Fruit fly (Drosophila melanogaster) whole organism, embryonic: Measurements from ENCODE around the gene CG3337.

ENCODE experiments used
- Adf1 ChIP-seq: fragments of 200-800 bp; sonication (Bioruptor generic); IDR thresholded peaks from 2 replicates; pipeline ENCODE4 v1.3.6; 2022; ENCODE audit warnings: missing biosample characterization, missing genetic modification characterization
- CG10654 ChIP-seq: fragments of 200-800 bp; sonication (Bioruptor generic); optimal IDR thresholded peaks from 2 replicates; lab custom pipeline; 2016; ENCODE audit warnings: missing biosample characterization, missing genetic modification characterization
- CG11247 ChIP-seq: fragments of 200-800 bp; sonication (Bioruptor generic); IDR thresholded peaks from 2 replicates; pipeline ENCODE4 v1.3.6; 2022; ENCODE audit warnings: missing biosample characterization, missing genetic modification characterization
- CG12659 ChIP-seq: fragments of 200-800 bp; sonication (Bioruptor generic); optimal IDR thresholded peaks from 3 replicates; lab custom pipeline; 2017; ENCODE audit warnings: mild to moderate bottlenecking, missing biosample characterization, missing genetic modification reagents, missing genetic modification characterization
- CG14710 ChIP-seq: fragments of 200-800 bp; sonication (Bioruptor generic); optimal IDR thresholded peaks from 3 replicates; lab custom pipeline; 2019; ENCODE audit warnings: missing biosample characterization, mild to moderate bottlenecking, missing genetic modification characterization, moderate library complexity
- CG15073 ChIP-seq: fragments of 200-800 bp; sonication (Bioruptor generic); optimal IDR thresholded peaks from 2 replicates; lab custom pipeline; 2016; ENCODE audit warnings: missing biosample characterization, missing genetic modification characterization
- CG15696 ChIP-seq: fragments of 200-800 bp; sonication (Bioruptor generic); optimal IDR thresholded peaks from 2 replicates; lab custom pipeline; 2019; ENCODE audit warnings: missing biosample characterization, mild to moderate bottlenecking, missing genetic modification characterization, moderate library complexity
- CG1602 ChIP-seq: fragments of 200-800 bp; sonication (Bioruptor generic); optimal IDR thresholded peaks from 3 replicates; lab custom pipeline; 2016; ENCODE audit warnings: missing biosample characterization, missing genetic modification characterization
- CG17186 ChIP-seq: fragments of 200-800 bp; sonication (Bioruptor generic); optimal IDR thresholded peaks from 3 replicates; lab custom pipeline; 2017; ENCODE audit warnings: missing biosample characterization, missing genetic modification reagents, missing genetic modification characterization
- CG17802 ChIP-seq: fragments of 200-800 bp; sonication (Bioruptor generic); optimal IDR thresholded peaks from 2 replicates; lab custom pipeline; 2018; ENCODE audit warnings: missing biosample characterization, mild to moderate bottlenecking, missing genetic modification characterization, moderate library complexity
- CG1832 ChIP-seq: fragments of 200-800 bp; sonication (Bioruptor generic); optimal IDR thresholded peaks from 2 replicates; lab custom pipeline; 2017; ENCODE audit warnings: missing biosample characterization, mild to moderate bottlenecking, missing genetic modification characterization, inconsistent platforms
- CG18599 ChIP-seq: fragments of 200-800 bp; sonication (Bioruptor generic); optimal IDR thresholded peaks from 3 replicates; lab custom pipeline; 2017; ENCODE audit warnings: missing biosample characterization, missing genetic modification characterization, mild to moderate bottlenecking, moderate library complexity, missing genetic modification reagents
- CG18619 ChIP-seq: fragments of 200-800 bp; sonication (Bioruptor generic); optimal IDR thresholded peaks from 3 replicates; lab custom pipeline; 2017; ENCODE audit warnings: missing biosample characterization, mild to moderate bottlenecking, missing genetic modification characterization
- CG2678 ChIP-seq: fragments of 200-800 bp; sonication (Bioruptor generic); optimal IDR thresholded peaks from 3 replicates; lab custom pipeline; 2019; ENCODE audit warnings: missing biosample characterization, mild to moderate bottlenecking, missing genetic modification characterization, moderate library complexity
- CG2712 ChIP-seq: fragments of 200-800 bp; optimal IDR thresholded peaks from 3 replicates; lab custom pipeline; 2019; ENCODE audit warnings: missing biosample characterization, mild to moderate bottlenecking, missing genetic modification characterization, moderate library complexity
- CG3065 ChIP-seq: fragments of 200-800 bp; sonication (Bioruptor generic); optimal IDR thresholded peaks from 2 replicates; lab custom pipeline; 2016; ENCODE audit warnings: missing biosample characterization, missing genetic modification characterization
- CG3281 ChIP-seq: fragments of 200-800 bp; sonication (Bioruptor generic); optimal IDR thresholded peaks from 3 replicates; lab custom pipeline; 2017; ENCODE audit warnings: missing biosample characterization, mild to moderate bottlenecking, missing genetic modification characterization
- CG34376 ChIP-seq: fragments of 200-800 bp; sonication (Bioruptor generic); optimal IDR thresholded peaks from 2 replicates; lab custom pipeline; 2018; ENCODE audit warnings: missing biosample characterization, mild to moderate bottlenecking, missing genetic modification characterization
- CG6254 ChIP-seq: fragments of 200-800 bp; sonication (Bioruptor generic); optimal IDR thresholded peaks from 3 replicates; lab custom pipeline; 2017; ENCODE audit warnings: mild to moderate bottlenecking, missing biosample characterization, missing genetic modification reagents, missing genetic modification characterization
- CG6272 ChIP-seq: fragments of 200-800 bp; sonication (Bioruptor generic); IDR thresholded peaks from 2 replicates; pipeline ENCODE4 v1.3.6; 2022; ENCODE audit warnings: missing biosample characterization, missing genetic modification characterization
- CG9609 ChIP-seq: fragments of 200-800 bp; sonication (Bioruptor generic); optimal IDR thresholded peaks from 3 replicates; lab custom pipeline; 2016; ENCODE audit warnings: missing biosample characterization, missing genetic modification characterization
- CG9876 ChIP-seq: fragments of 200-800 bp; sonication (Bioruptor generic); optimal IDR thresholded peaks from 2 replicates; lab custom pipeline; 2016; ENCODE audit warnings: missing biosample characterization, missing genetic modification characterization
- Dbx ChIP-seq: fragments of 200-800 bp; sonication (Bioruptor generic); IDR thresholded peaks from 3 replicates; pipeline ENCODE4 v1.3.6; 2022; ENCODE audit warnings: missing biosample characterization, missing genetic modification characterization
- Doc2 ChIP-seq: fragments of 200-800 bp; sonication (Bioruptor generic); IDR thresholded peaks from 2 replicates; pipeline ENCODE4 v1.3.6; 2022; ENCODE audit warnings: missing biosample characterization, missing genetic modification characterization
- Drgx ChIP-seq: fragments of 200-800 bp; sonication (Bioruptor generic); IDR thresholded peaks from 2 replicates; pipeline ENCODE4 v1.3.6; 2022; ENCODE audit warnings: missing biosample characterization, missing genetic modification characterization
- Ets65A ChIP-seq: fragments of 200-800 bp; sonication (Bioruptor generic); peaks from one replicate; lab custom pipeline; 2016; ENCODE audit warnings: missing biosample characterization, missing genetic modification characterization
- Gug ChIP-seq: fragments of 200-800 bp; sonication (Bioruptor generic); IDR thresholded peaks from 4 replicates; pipeline ENCODE4 v1.3.6; 2022; ENCODE audit warnings: missing biosample characterization, missing genetic modification characterization
- HmgD ChIP-seq: fragments of 200-800 bp; sonication (Bioruptor generic); optimal IDR thresholded peaks from 3 replicates; lab custom pipeline; 2016; ENCODE audit warnings: missing biosample characterization, missing genetic modification characterization
- MBD-R2 ChIP-seq: fragments of 200-800 bp; sonication (Bioruptor generic); IDR thresholded peaks from 2 replicates; pipeline ENCODE4 v1.3.6; 2022; ENCODE audit warnings: missing biosample characterization, missing genetic modification characterization
- MTF-1 ChIP-seq: fragments of 200-800 bp; sonication (Bioruptor generic); optimal IDR thresholded peaks from 2 replicates; lab custom pipeline; 2018; ENCODE audit warnings: missing biosample characterization, mild to moderate bottlenecking, missing genetic modification characterization, borderline replicate concordance
- Ravus ChIP-seq: fragments of 200-800 bp; sonication (Bioruptor generic); IDR thresholded peaks from 2 replicates; pipeline ENCODE4 v1.3.6; 2022; ENCODE audit warnings: missing biosample characterization, missing genetic modification characterization
- Rx ChIP-seq: fragments of 200-800 bp; sonication (Bioruptor generic); IDR thresholded peaks from 2 replicates; pipeline ENCODE4 v1.3.6; 2022; ENCODE audit warnings: missing biosample characterization, missing genetic modification characterization
- Sry-δ ChIP-seq: fragments of 200-800 bp; sonication (Bioruptor generic); optimal IDR thresholded peaks from 2 replicates; lab custom pipeline; 2016; ENCODE audit warnings: missing biosample characterization, missing genetic modification characterization
- Trl ChIP-seq, 3 experiments: fragments of >200 bp in 2 of 3; fragments of 200-800 bp in 1 of 3; sonication (Bioruptor generic) in 1 of 3; optimal IDR thresholded peaks; 2 replicates in 1 of 3; 3 replicates in 2 of 3; lab custom pipeline; 2016 to 2017; ENCODE audit warnings: missing biosample characterization in 1 of 3, missing genetic modification characterization in 1 of 3
- ab ChIP-seq: fragments of 200-800 bp; sonication (Bioruptor generic); optimal IDR thresholded peaks from 2 replicates; lab custom pipeline; 2016; ENCODE audit warnings: missing biosample characterization, missing genetic modification characterization
- ac ChIP-seq: fragments of 200-800 bp; sonication (Bioruptor generic); optimal IDR thresholded peaks from 3 replicates; lab custom pipeline; 2017; ENCODE audit warnings: missing biosample characterization, mild to moderate bottlenecking, missing genetic modification characterization
- aop ChIP-seq: fragments of 200-800 bp; sonication (Bioruptor generic); IDR thresholded peaks from 2 replicates; pipeline ENCODE4 v1.3.6; 2022; ENCODE audit warnings: missing biosample characterization, missing genetic modification characterization
- bigmax ChIP-seq: fragments of 200-800 bp; sonication (Bioruptor generic); optimal IDR thresholded peaks from 2 replicates; lab custom pipeline; 2018; ENCODE audit warnings: missing biosample characterization, mild to moderate bottlenecking, missing genetic modification characterization
- btn ChIP-seq: fragments of 200-800 bp; sonication (Bioruptor generic); optimal IDR thresholded peaks from 2 replicates; lab custom pipeline; 2016; ENCODE audit warnings: missing biosample characterization, missing genetic modification characterization
- cad ChIP-seq: fragments of >200 bp; optimal IDR thresholded peaks from 2 replicates; lab custom pipeline; 2017; ENCODE audit warnings: missing biosample characterization, missing genetic modification characterization
- cg ChIP-seq: fragments of 200-800 bp; sonication (Bioruptor generic); optimal IDR thresholded peaks from 3 replicates; lab custom pipeline; 2019; ENCODE audit warnings: missing biosample characterization, mild to moderate bottlenecking, missing genetic modification characterization, moderate library complexity
- chinmo ChIP-seq: fragments of 200-800 bp; sonication (Bioruptor generic); IDR thresholded peaks from 4 replicates; pipeline ENCODE4 v1.3.6; 2022; ENCODE audit warnings: missing biosample characterization, missing genetic modification characterization; ENCODE audit not compliant: partially characterized antibody
- cwo ChIP-seq: fragments of 200-800 bp; sonication (Bioruptor generic); optimal IDR thresholded peaks from 3 replicates; lab custom pipeline; 2017; ENCODE audit warnings: missing biosample characterization, missing genetic modification characterization, mild to moderate bottlenecking, moderate library complexity, missing genetic modification reagents
- eve ChIP-seq, 2 experiments: fragments of >200 bp; optimal IDR thresholded peaks; 2 replicates each; lab custom pipeline; 2017; ENCODE audit warnings: missing biosample characterization in 2 of 2, missing genetic modification characterization in 2 of 2
- maf-S ChIP-seq: fragments of 200-800 bp; sonication (Bioruptor generic); optimal IDR thresholded peaks from 2 replicates; lab custom pipeline; 2016; ENCODE audit warnings: missing biosample characterization, missing genetic modification characterization
- nerfin-1 ChIP-seq: fragments of 200-800 bp; sonication (Bioruptor generic); optimal IDR thresholded peaks from 3 replicates; lab custom pipeline; 2019; ENCODE audit warnings: missing biosample characterization, mild to moderate bottlenecking, missing genetic modification characterization, moderate library complexity
- odd ChIP-seq: fragments of 200-800 bp; sonication (Bioruptor generic); optimal IDR thresholded peaks from 2 replicates; lab custom pipeline; 2017; ENCODE audit warnings: missing biosample characterization, mild to moderate bottlenecking, missing genetic modification characterization
- peb ChIP-seq: fragments of 200-800 bp; sonication (Bioruptor generic); IDR thresholded peaks from 2 replicates; pipeline ENCODE4 v1.3.6; 2022; ENCODE audit warnings: missing biosample characterization, missing genetic modification characterization
- sens ChIP-seq: fragments of 200-800 bp; sonication (Bioruptor generic); peaks from one replicate; lab custom pipeline; 2016; ENCODE audit warnings: missing biosample characterization, missing genetic modification characterization
- trh ChIP-seq: fragments of 200-800 bp; sonication (Bioruptor generic); optimal IDR thresholded peaks from 2 replicates; lab custom pipeline; 2016; ENCODE audit warnings: missing biosample characterization, missing genetic modification characterization
- wek ChIP-seq: fragments of 200-800 bp; sonication (Bioruptor generic); optimal IDR thresholded peaks from 3 replicates; lab custom pipeline; 2018; ENCODE audit warnings: missing biosample characterization, mild to moderate bottlenecking, missing genetic modification characterization, moderate library complexity
- zen ChIP-seq: fragments of 200-800 bp; sonication (Bioruptor generic); optimal IDR thresholded peaks from 3 replicates; lab custom pipeline; 2018; ENCODE audit warnings: missing biosample characterization, mild to moderate bottlenecking, missing genetic modification characterization, moderate library complexity

The CG3337 gene

dm6 chr3R:21193742-21194141 lies 29.6 kb downstream of the CG3337 start (continued):
- no peak for TF ChIP-seq Drgx
- no peak for TF ChIP-seq CG9609 (GFP tag; lab: Kevin White, UChicago)
- TF ChIP-seq CG15073 (GFP tag; lab: Kevin White, UChicago), result no peak
- TF ChIP-seq CG2678 (tag; lab: Kevin White, UChicago), result peak; percentile 16
- TF ChIP-seq CG1602 (GFP tag; lab: Kevin White, UChicago), result no peak
- no peak for TF ChIP-seq Sry-δ (GFP tag; lab: Kevin White, UChicago)
- TF ChIP-seq CG15696 (tag; lab: Kevin White, UChicago), result peak; percentile 49
- TF ChIP-seq ab, result no peak
- no peak for TF ChIP-seq CG17802 (tag; lab: Kevin White, UChicago)
- no peak for TF ChIP-seq Dbx
- TF ChIP-seq Rx (GFP tag; lab: Robert Waterston, UW), result no peak
- no peak for TF ChIP-seq CG18619 (GFP tag; lab: Kevin White, UChicago)
- no peak for TF ChIP-seq HmgD (GFP tag; lab: Kevin White, UChicago)
- TF ChIP-seq CG3065 (GFP tag; lab: Kevin White, UChicago), result no peak
- no peak for TF ChIP-seq Ets65A (GFP tag; lab: Kevin White, UChicago)
- TF ChIP-seq cad (GFP tag; lab: Kevin White, UChicago), result no peak
- peak; percentile 26 for TF ChIP-seq MTF-1 (GFP tag; lab: Kevin White, UChicago)
- TF ChIP-seq sens (GFP tag; lab: Kevin White, UChicago), result peak; percentile 79
- TF ChIP-seq CG17186, result no peak
- TF ChIP-seq CG6272 (GFP tag; lab: Robert Waterston, UW), result no peak
- no peak for TF ChIP-seq bigmax
- no peak for TF ChIP-seq CG34376
- no peak for TF ChIP-seq Trl (optimal IDR thresholded peaks at IDR 0.05; lab: Kevin White, UChicago)
- no peak for TF ChIP-seq Trl (GFP tag; optimal IDR thresholded peaks at IDR 0.05; lab: Kevin White, UChicago)
- TF ChIP-seq CG14710 (tag; lab: Kevin White, UChicago), result peak; percentile 38
- TF ChIP-seq nerfin-1 (tag; lab: Kevin White, UChicago), result no peak
- no peak for TF ChIP-seq CG6254 (GFP tag; lab: Kevin White, UChicago)
- TF ChIP-seq zen (tag; lab: Kevin White, UChicago), result no peak
- no peak for TF ChIP-seq CG2712
- no peak for TF ChIP-seq cg
- no peak for TF ChIP-seq odd (GFP tag; lab: Kevin White, UChicago)
- no peak for TF ChIP-seq aop (GFP tag; lab: Robert Waterston, UW)
- TF ChIP-seq Gug (GFP tag; lab: Robert Waterston, UW), result no peak
- TF ChIP-seq cwo (GFP tag; lab: Kevin White, UChicago), result no peak
- no peak for TF ChIP-seq CG3281 (GFP tag; lab: Kevin White, UChicago)
- no peak for TF ChIP-seq CG9876 (GFP tag; lab: Kevin White, UChicago)
- TF ChIP-seq btn (GFP tag; lab: Kevin White, UChicago), result no peak
- no peak for TF ChIP-seq CG12659 (GFP tag; lab: Kevin White, UChicago)
- peak; percentile 59 for TF ChIP-seq ac (GFP tag; lab: Kevin White, UChicago)
- TF ChIP-seq chinmo (GFP tag; lab: Robert Waterston, UW), result 0 out of 4 replicates have a peak, but pooled peaks have one; percentile 6
- no peak for TF ChIP-seq trh (GFP tag; lab: Kevin White, UChicago)
- no peak for TF ChIP-seq wek
- TF ChIP-seq Doc2 (GFP tag; lab: Robert Waterston, UW), result no peak
- TF ChIP-seq CG11247 (GFP tag; lab: Robert Waterston, UW), result no peak
- TF ChIP-seq peb (GFP tag; lab: Robert Waterston, UW), result no peak
- TF ChIP-seq eve (GFP tag; optimal IDR thresholded peaks at IDR 0.05; lab: Kevin White, UChicago), result peak in 1 of 2 experiments; percentile 44
- TF ChIP-seq maf-S (GFP tag; lab: Kevin White, UChicago), result no peak
- no peak for TF ChIP-seq Ravus (GFP tag; lab: Robert Waterston, UW)
- TF ChIP-seq MBD-R2 (GFP tag; lab: Robert Waterston, UW), result no peak
- no peak for TF ChIP-seq CG1832 (GFP tag; lab: Kevin White, UChicago)
- TF ChIP-seq CG10654 (GFP tag; lab: Kevin White, UChicago), result no peak
- no peak for TF ChIP-seq CG18599 (GFP tag; lab: Kevin White, UChicago)
- no peak for TF ChIP-seq Adf1 (GFP tag; lab: Robert Waterston, UW)
